Worm (Caenorhabditis elegans) whole organism, early embryonic: ENCODE measurements around the gene pdl-1.

Experiments
- B0310.2 ChIP-seq: sonication (generic microtip); optimal IDR thresholded peaks from 2 replicates; lab custom pipeline; 2016; ENCODE audit warnings: mild to moderate bottlenecking, missing genetic modification characterization, missing compliant biosample characterization
- F13C5.2 ChIP-seq: sonication (generic microtip); optimal IDR thresholded peaks from 2 replicates; lab custom pipeline; 2017; ENCODE audit warnings: mild to moderate bottlenecking, missing genetic modification characterization, inconsistent platforms, missing compliant biosample characterization
- ama-1 ChIP-seq: fragments of 150-350 bp; optimal IDR thresholded peaks from 2 replicates; lab custom pipeline; 2014
- ceh-36 ChIP-seq: sonication (generic microtip); optimal IDR thresholded peaks from 2 replicates; lab custom pipeline; 2016; ENCODE audit warnings: missing genetic modification characterization, inconsistent platforms, missing compliant biosample characterization
- ets-7 ChIP-seq: sonication (generic microtip); optimal IDR thresholded peaks from 2 replicates; lab custom pipeline; 2016; ENCODE audit warnings: missing genotype, missing genetic modification characterization, missing compliant biosample characterization
- flt-1 ChIP-seq: fragments of 200-800 bp; sonication (Bioruptor generic); IDR thresholded peaks from 2 replicates; pipeline ENCODE4 v1.3.6; 2022; ENCODE audit warnings: missing genetic modification characterization, missing compliant biosample characterization
- hmbx-1 ChIP-seq: sonication (generic microtip); optimal IDR thresholded peaks from 2 replicates; lab custom pipeline; 2016; ENCODE audit warnings: mild to moderate bottlenecking, missing genetic modification characterization, missing compliant biosample characterization
- hnd-1 ChIP-seq: sonication (generic microtip); optimal IDR thresholded peaks from 2 replicates; lab custom pipeline; 2016; ENCODE audit warnings: missing genetic modification characterization, missing compliant biosample characterization
- pes-1 ChIP-seq: fragments of 200-800 bp; sonication (Bioruptor generic); IDR thresholded peaks from 2 replicates; pipeline ENCODE4 v1.3.6; 2022; ENCODE audit warnings: missing genetic modification reagents, missing genetic modification characterization, missing compliant biosample characterization
- scrt-1 ChIP-seq: fragments of 200-800 bp; sonication (Bioruptor generic); IDR thresholded peaks from 2 replicates; pipeline ENCODE4 v1.3.6; 2022; ENCODE audit warnings: missing genetic modification characterization, missing compliant biosample characterization
- sea-1 ChIP-seq: fragments of 200-800 bp; sonication (Bioruptor generic); conservative IDR thresholded peaks from 2 replicates; pipeline ENCODE4 v1.3.6; 2022; ENCODE audit warnings: missing genetic modification characterization, missing compliant biosample characterization
- tbx-11 ChIP-seq: fragments of 200-800 bp; sonication (Bioruptor generic); IDR thresholded peaks from 2 replicates; pipeline ENCODE4 v1.3.6; 2022; ENCODE audit warnings: missing genetic modification characterization, missing compliant biosample characterization
- tra-4 ChIP-seq: sonication (generic microtip); optimal IDR thresholded peaks from 2 replicates; lab custom pipeline; 2017; ENCODE audit warnings: missing genetic modification characterization, missing compliant biosample characterization

DNA sequence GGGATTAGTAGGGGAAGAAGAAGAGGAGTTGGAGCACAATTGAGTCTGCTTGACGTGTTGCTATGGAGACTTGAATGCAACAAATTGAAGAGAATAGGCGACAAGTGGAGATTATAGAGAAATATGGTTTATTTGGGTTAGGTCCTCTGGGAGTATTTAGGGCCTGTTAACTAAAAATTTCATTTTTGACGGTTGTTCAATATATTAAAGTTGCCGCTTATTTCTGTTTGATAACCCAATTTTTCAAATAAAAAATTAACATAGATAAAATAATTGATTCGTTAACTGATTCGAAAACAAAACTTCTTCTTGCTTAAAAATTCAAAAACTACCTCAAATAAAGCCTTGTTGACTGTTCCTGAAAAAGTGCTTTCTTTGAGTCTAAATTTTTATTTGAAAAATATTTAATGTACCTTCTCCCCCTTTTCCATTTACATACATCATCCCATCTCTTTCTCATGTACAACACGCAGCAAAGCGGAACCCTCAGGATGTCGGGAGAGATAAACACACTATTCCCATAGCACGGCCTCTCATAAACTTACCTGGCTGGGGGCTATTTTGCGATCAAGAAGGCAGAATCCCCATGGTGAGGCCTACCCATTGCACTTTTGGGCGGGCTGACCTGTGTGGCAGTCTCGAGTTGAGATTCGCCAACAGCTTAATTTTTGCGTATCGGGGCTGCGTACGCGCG lies 12.1 kb upstream of the pdl-1 start, which contains the start of gene dyf-13:
- TF ChIP-seq ama-1 (lab: Kevin White, UChicago), result no peak
- TF ChIP-seq flt-1 (GFP tag; lab: Robert Waterston, UW), result no peak
- TF ChIP-seq B0310.2 (tag; lab: Kevin White, UChicago), result no peak
- TF ChIP-seq sea-1 (GFP tag; lab: Robert Waterston, UW), result no peak
- no peak for TF ChIP-seq pes-1 (GFP tag; lab: Robert Waterston, UW)
- TF ChIP-seq scrt-1 (GFP tag; lab: Robert Waterston, UW), result no peak
- TF ChIP-seq hmbx-1 (tag; lab: Kevin White, UChicago), result no peak
- TF ChIP-seq ets-7 (tag; lab: Kevin White, UChicago), result no peak
- no peak for TF ChIP-seq F13C5.2 (tag; lab: Kevin White, UChicago)
- TF ChIP-seq tbx-11 (GFP tag; lab: Robert Waterston, UW), result no peak
- no peak for TF ChIP-seq tra-4 (tag; lab: Kevin White, UChicago)
- TF ChIP-seq ceh-36 (tag; lab: Kevin White, UChicago), result no peak
- no peak for TF ChIP-seq hnd-1 (tag; lab: Kevin White, UChicago)
